Fruit fly (Drosophila melanogaster): ENCODE results near the gene CG43965.

dm6 chr3L:8745210-8745609, 19.6 kb upstream of the CG43965 start, which contains the start of gene Prm:
- no peak for TF ChIP-seq lola (GFP tag; optimal IDR thresholded peaks at IDR 0.05)
- no peak for TF ChIP-seq h (GFP tag; optimal IDR thresholded peaks at IDR 0.05)
- no peak for TF ChIP-seq rgr (GFP tag; optimal IDR thresholded peaks at IDR 0.05)
- TF ChIP-seq Myc (optimal IDR thresholded peaks at IDR 0.05) = no peak
- no peak for TF ChIP-seq Hnf4 (GFP tag; optimal IDR thresholded peaks at IDR 0.05)
- TF ChIP-seq brk (GFP tag; optimal IDR thresholded peaks at IDR 0.05) = no peak
- TF ChIP-seq psq (GFP tag; optimal IDR thresholded peaks at IDR 0.05) = no peak
